Fruit fly (Drosophila melanogaster) whole organism, embryonic: ENCODE measurements around the gene CG31122.

Source experiments
- Adf1 ChIP-seq: fragments of 200-800 bp; sonication (Bioruptor generic); IDR thresholded peaks from 2 replicates; pipeline ENCODE4 v1.3.6; 2022; ENCODE audit warnings: missing biosample characterization, missing genetic modification characterization
- CG10147 ChIP-seq: fragments of 200-800 bp; sonication (Bioruptor generic); optimal IDR thresholded peaks from 2 replicates; lab custom pipeline; 2019; ENCODE audit warnings: missing biosample characterization, mild to moderate bottlenecking, missing genetic modification characterization, moderate library complexity
- CG10366 ChIP-seq: fragments of 200-800 bp; sonication (Bioruptor generic); IDR thresholded peaks from 2 replicates; pipeline ENCODE4 v1.3.6; 2022; ENCODE audit warnings: missing biosample characterization, missing genetic modification characterization
- CG12236 ChIP-seq: fragments of 200-800 bp; sonication (Bioruptor generic); optimal IDR thresholded peaks from 2 replicates; lab custom pipeline; 2016; ENCODE audit warnings: missing biosample characterization, missing genetic modification characterization
- CG14014 ChIP-seq: fragments of 200-800 bp; sonication (Bioruptor generic); IDR thresholded peaks from 2 replicates; pipeline ENCODE4 v1.3.6; 2022; ENCODE audit warnings: missing biosample characterization, missing genetic modification characterization
- CG14965 ChIP-seq: fragments of 200-800 bp; sonication (Bioruptor generic); optimal IDR thresholded peaks from 2 replicates; lab custom pipeline; 2016; ENCODE audit warnings: missing biosample characterization, missing genetic modification characterization, borderline replicate concordance
- CG1647 ChIP-seq: fragments of 200-800 bp; sonication (Bioruptor generic); optimal IDR thresholded peaks from 3 replicates; lab custom pipeline; 2016; ENCODE audit warnings: missing biosample characterization, missing genetic modification characterization
- CG17361 ChIP-seq: fragments of 200-800 bp; sonication (Bioruptor generic); IDR thresholded peaks from 3 replicates; pipeline ENCODE4 v1.3.6; 2022; ENCODE audit warnings: missing biosample characterization, missing genetic modification characterization
- CG18476 ChIP-seq: fragments of 200-800 bp; sonication (Bioruptor generic); optimal IDR thresholded peaks from 2 replicates; lab custom pipeline; 2016; ENCODE audit warnings: missing biosample characterization, mild to moderate bottlenecking, missing genetic modification characterization
- CG30020 ChIP-seq: fragments of 200-800 bp; optimal IDR thresholded peaks from 2 replicates; lab custom pipeline; 2019; ENCODE audit warnings: missing biosample characterization, mild to moderate bottlenecking, missing genetic modification characterization, moderate library complexity
- CG30431 ChIP-seq: fragments of 200-800 bp; sonication (Bioruptor generic); optimal IDR thresholded peaks from 2 replicates; lab custom pipeline; 2017; ENCODE audit warnings: missing biosample characterization, missing genetic modification characterization
- CG31441 ChIP-seq: fragments of 200-800 bp; sonication (Bioruptor generic); IDR thresholded peaks from 2 replicates; pipeline ENCODE4 v1.3.6; 2022; ENCODE audit warnings: missing biosample characterization, missing genetic modification characterization
- CG3838 ChIP-seq: fragments of 200-800 bp; sonication (Bioruptor generic); optimal IDR thresholded peaks from 3 replicates; lab custom pipeline; 2016; ENCODE audit warnings: missing biosample characterization, missing genetic modification characterization
- CG6175 ChIP-seq: fragments of 200-800 bp; sonication (Bioruptor generic); IDR thresholded peaks from 3 replicates; pipeline ENCODE4 v1.3.6; 2022; ENCODE audit warnings: missing biosample characterization, missing genetic modification characterization
- CG8944 ChIP-seq: fragments of 200-800 bp; sonication (Bioruptor generic); optimal IDR thresholded peaks from 3 replicates; lab custom pipeline; 2016; ENCODE audit warnings: missing biosample characterization, missing genetic modification characterization
- Chrac-16 ChIP-seq: fragments of 200-800 bp; sonication (Bioruptor generic); optimal IDR thresholded peaks from 3 replicates; lab custom pipeline; 2016; ENCODE audit warnings: missing biosample characterization, missing genetic modification characterization
- D19B ChIP-seq: fragments of 200-800 bp; sonication (Bioruptor generic); optimal IDR thresholded peaks from 2 replicates; lab custom pipeline; 2017; ENCODE audit warnings: missing biosample characterization, mild to moderate bottlenecking, missing genetic modification characterization
- Doc2 ChIP-seq: fragments of 200-800 bp; sonication (Bioruptor generic); IDR thresholded peaks from 2 replicates; pipeline ENCODE4 v1.3.6; 2022; ENCODE audit warnings: missing biosample characterization, missing genetic modification characterization
- ERR ChIP-seq: fragments of 200-800 bp; sonication (Bioruptor generic); optimal IDR thresholded peaks from 2 replicates; lab custom pipeline; 2016; ENCODE audit warnings: missing biosample characterization, missing genetic modification characterization
- Fer1 ChIP-seq: fragments of 200-800 bp; sonication (Bioruptor generic); optimal IDR thresholded peaks from 2 replicates; lab custom pipeline; 2017; ENCODE audit warnings: missing biosample characterization, mild to moderate bottlenecking, missing genetic modification characterization
- GATAe ChIP-seq: fragments of 200-800 bp; sonication (Bioruptor generic); conservative IDR thresholded peaks from 2 replicates; pipeline ENCODE4 v1.3.6; 2022; ENCODE audit warnings: missing biosample characterization, missing genetic modification characterization
- Hr39 ChIP-seq: fragments of >200 bp; optimal IDR thresholded peaks from 2 replicates; lab custom pipeline; 2017
- Hr51 ChIP-seq, 2 experiments: fragments of 200-800 bp; sonication (Bioruptor generic); optimal IDR thresholded peaks; 2 replicates in 1 of 2; 3 replicates in 1 of 2; lab custom pipeline; 2016 to 2018; ENCODE audit warnings: missing biosample characterization in 2 of 2, missing genetic modification characterization in 2 of 2, mild to moderate bottlenecking in 1 of 2, moderate library complexity in 1 of 2
- Lpt ChIP-seq: fragments of >200 bp; optimal IDR thresholded peaks from 2 replicates; lab custom pipeline; 2018; ENCODE audit warnings: missing biosample characterization, missing genetic modification characterization
- Max ChIP-seq: fragments of 200-800 bp; sonication (Bioruptor generic); optimal IDR thresholded peaks from 2 replicates; lab custom pipeline; 2016; ENCODE audit warnings: missing biosample characterization, mild to moderate bottlenecking, missing genetic modification characterization
- NC2β ChIP-seq: fragments of 200-800 bp; sonication (Bioruptor generic); optimal IDR thresholded peaks from 2 replicates; lab custom pipeline; 2016; ENCODE audit warnings: missing biosample characterization, missing genetic modification characterization
- PHDP ChIP-seq: fragments of 200-800 bp; sonication (Bioruptor generic); optimal IDR thresholded peaks from 3 replicates; lab custom pipeline; 2018; ENCODE audit warnings: missing biosample characterization, mild to moderate bottlenecking, missing genetic modification characterization, moderate library complexity
- Ptx1 ChIP-seq: fragments of 200-800 bp; sonication (Bioruptor generic); IDR thresholded peaks from 2 replicates; pipeline ENCODE4 v1.3.6; 2022; ENCODE audit warnings: missing biosample characterization, missing genetic modification characterization
- TFAM ChIP-seq: fragments of 200-800 bp; sonication (Bioruptor generic); optimal IDR thresholded peaks from 2 replicates; lab custom pipeline; 2017; ENCODE audit warnings: missing biosample characterization, missing genetic modification characterization, inconsistent platforms
- Taf1 ChIP-seq: fragments of 200-800 bp; sonication (Bioruptor generic); IDR thresholded peaks from 2 replicates; pipeline ENCODE4 v1.3.6; 2022; ENCODE audit warnings: missing biosample characterization, missing genetic modification characterization
- bbx ChIP-seq: fragments of 200-800 bp; sonication (Bioruptor generic); IDR thresholded peaks from 2 replicates; pipeline ENCODE4 v1.3.6; 2022; ENCODE audit warnings: missing biosample characterization, missing genetic modification characterization; ENCODE audit not compliant: partially characterized antibody
- bowl ChIP-seq: fragments of 200-800 bp; sonication (Bioruptor generic); IDR thresholded peaks from 2 replicates; pipeline ENCODE4 v1.3.6; 2022; ENCODE audit warnings: missing biosample characterization, missing genetic modification characterization
- br ChIP-seq: fragments of >200 bp; optimal IDR thresholded peaks from 2 replicates; lab custom pipeline; 2017
- bsh ChIP-seq, 2 experiments: fragments of 200-800 bp; sonication (Bioruptor generic); optimal IDR thresholded peaks; 2 replicates each; lab custom pipeline; 2017 to 2018; ENCODE audit warnings: mild to moderate bottlenecking in 2 of 2, missing biosample characterization in 2 of 2, missing genetic modification characterization in 2 of 2, moderate library complexity in 1 of 2
- chm ChIP-seq: fragments of 200-800 bp; sonication (Bioruptor generic); IDR thresholded peaks from 2 replicates; pipeline ENCODE4 v1.3.6; 2022; ENCODE audit warnings: missing biosample characterization, missing genetic modification characterization
- en ChIP-seq: fragments of 200-800 bp; sonication (Bioruptor generic); optimal IDR thresholded peaks from 2 replicates; lab custom pipeline; 2016; ENCODE audit warnings: missing biosample characterization, missing genetic modification characterization
- gcm2 ChIP-seq: fragments of 200-800 bp; sonication (Bioruptor generic); optimal IDR thresholded peaks from 2 replicates; lab custom pipeline; 2016; ENCODE audit warnings: missing biosample characterization, missing genetic modification characterization
- gfzf ChIP-seq: fragments of 200-800 bp; sonication (Bioruptor generic); optimal IDR thresholded peaks from 2 replicates; lab custom pipeline; 2016; ENCODE audit warnings: missing biosample characterization, mild to moderate bottlenecking, missing genetic modification characterization, moderate library complexity
- gro ChIP-seq: fragments of 200-800 bp; sonication (Bioruptor generic); optimal IDR thresholded peaks from 2 replicates; lab custom pipeline; 2016; ENCODE audit warnings: missing biosample characterization, missing genetic modification characterization
- hb ChIP-seq: fragments of 200-800 bp; sonication (Bioruptor generic); IDR thresholded peaks from 3 replicates; pipeline ENCODE4 v1.3.6; 2022; ENCODE audit warnings: missing biosample characterization, missing genetic modification characterization; ENCODE audit not compliant: partially characterized antibody
- p53 ChIP-seq: fragments of 200-800 bp; sonication (Bioruptor generic); optimal IDR thresholded peaks from 2 replicates; lab custom pipeline; 2016; ENCODE audit warnings: missing biosample characterization, missing genetic modification characterization
- pfk ChIP-seq: fragments of 200-800 bp; sonication (Bioruptor generic); optimal IDR thresholded peaks from 2 replicates; lab custom pipeline; 2018; ENCODE audit warnings: missing biosample characterization, mild to moderate bottlenecking, missing genetic modification characterization, moderate library complexity
- pho ChIP-seq: fragments of 200-800 bp; sonication (Bioruptor generic); optimal IDR thresholded peaks from 2 replicates; lab custom pipeline; 2016; ENCODE audit warnings: missing biosample characterization, missing genetic modification characterization
- pnt ChIP-seq: fragments of 200-800 bp; sonication (Bioruptor generic); optimal IDR thresholded peaks from 3 replicates; lab custom pipeline; 2016; ENCODE audit warnings: missing biosample characterization, missing genetic modification characterization
- stwl ChIP-seq: fragments of 200-800 bp; sonication (Bioruptor generic); optimal IDR thresholded peaks from 3 replicates; lab custom pipeline; 2018; ENCODE audit warnings: missing biosample characterization, mild to moderate bottlenecking, missing genetic modification characterization, moderate library complexity
- sug ChIP-seq: fragments of 200-800 bp; optimal IDR thresholded peaks from 2 replicates; lab custom pipeline; 2019; ENCODE audit warnings: missing biosample characterization, mild to moderate bottlenecking, missing genetic modification characterization, moderate library complexity
- tap ChIP-seq: fragments of 200-800 bp; optimal IDR thresholded peaks from 3 replicates; lab custom pipeline; 2019; ENCODE audit warnings: missing biosample characterization, mild to moderate bottlenecking, missing genetic modification characterization, moderate library complexity
- tll ChIP-seq, 2 experiments: fragments of 200-800 bp in 1 of 2; fragments of >200 bp in 1 of 2; sonication (Bioruptor generic) in 1 of 2; optimal IDR thresholded peaks; 2 replicates each; lab custom pipeline; 2017 to 2019; ENCODE audit warnings: missing biosample characterization in 2 of 2, missing genetic modification characterization in 2 of 2, mild to moderate bottlenecking in 1 of 2, moderate library complexity in 1 of 2
- tna ChIP-seq: fragments of 200-800 bp; sonication (Bioruptor generic); IDR thresholded peaks from 2 replicates; pipeline ENCODE4 v1.3.6; 2022; ENCODE audit warnings: missing biosample characterization, missing genetic modification characterization; ENCODE audit not compliant: partially characterized antibody
- unc-4 ChIP-seq: fragments of 200-800 bp; sonication (Bioruptor generic); IDR thresholded peaks from 2 replicates; pipeline ENCODE4 v1.3.6; 2022; ENCODE audit warnings: missing biosample characterization, missing genetic modification characterization; ENCODE audit not compliant: partially characterized antibody

The CG31122 gene

dm6 chr3R:18396801-18397604, 15.7 kb downstream of the CG31122 start, which contains the start of gene Vti1b (continued):
- TF ChIP-seq Chrac-16 (GFP tag; lab: Kevin White, UChicago) (peak; percentile 96), hb (GFP tag; lab: Robert Waterston, UW) (no peak), bsh (GFP tag; optimal IDR thresholded peaks at IDR 0.05; lab: Kevin White, UChicago) (peak; percentile 91 to 98), gfzf (GFP tag; lab: Kevin White, UChicago) (peak; percentile 7), gcm2 (peak; percentile 91), TFAM (GFP tag; lab: Kevin White, UChicago) (peak; percentile 74), pnt (GFP tag; lab: Kevin White, UChicago) (peak; percentile 85), NC2β (peak; percentile 92), PHDP (tag; lab: Kevin White, UChicago) (peak; percentile 94), unc-4 (GFP tag; lab: Robert Waterston, UW) (no peak), CG12236 (GFP tag; lab: Kevin White, UChicago) (peak; percentile 91), CG18476 (GFP tag; lab: Kevin White, UChicago) (peak; percentile 91), Ptx1 (GFP tag; lab: Robert Waterston, UW) (peak; percentile 97), D19B (GFP tag; lab: Kevin White, UChicago) (peak; percentile 77), tap (tag; lab: Kevin White, UChicago) (peak; percentile 94), CG10366 (GFP tag; lab: Robert Waterston, UW) (peak; percentile 94), ERR (peak; percentile 89), CG6175 (peak; percentile 80; the same call in 2 of the 3 replicates), CG14014 (peak; percentile 90), CG30020 (peak; percentile 68), CG30431 (GFP tag; lab: Kevin White, UChicago) (peak; percentile 92), Lpt (GFP tag; lab: Kevin White, UChicago) (no peak), p53 (GFP tag; lab: Kevin White, UChicago) (peak; percentile 38), en (GFP tag; lab: Kevin White, UChicago) (peak; percentile 88), bbx (GFP tag; lab: Robert Waterston, UW) (no peak), CG10147 (peak; percentile 90), Adf1 (GFP tag; lab: Robert Waterston, UW) (peak; percentile 65), CG14965 (GFP tag; lab: Kevin White, UChicago) (peak; percentile 61), Hr51 (GFP tag; optimal IDR thresholded peaks at IDR 0.05; lab: Kevin White, UChicago) (peak; percentile 92 to 95), CG17361 (GFP tag; lab: Robert Waterston, UW) (peak; percentile 95), Fer1 (GFP tag; lab: Kevin White, UChicago) (peak; percentile 93), sug (tag; lab: Kevin White, UChicago) (peak; percentile 80), Doc2 (0 out of 2 replicates have a peak, but pooled peaks have one; percentile 32), stwl (peak; percentile 47), CG31441 (peak; percentile 86), tll (GFP tag; optimal IDR thresholded peaks at IDR 0.05; lab: Kevin White, UChicago) (no peak), tna (GFP tag; lab: Robert Waterston, UW) (no peak), CG8944 (peak; percentile 91), pho (GFP tag; lab: Kevin White, UChicago) (peak; percentile 91), chm (GFP tag; lab: Robert Waterston, UW) (peak; percentile 90), Taf1 (GFP tag; lab: Robert Waterston, UW) (peak; percentile 87), Hr39 (lab: Kevin White, UChicago) (no peak), CG1647 (GFP tag; lab: Kevin White, UChicago) (peak; percentile 88), GATAe (peak; percentile 71), bowl (GFP tag; lab: Robert Waterston, UW) (peak; percentile 81), Max (GFP tag; lab: Kevin White, UChicago) (peak; percentile 95), br (lab: Kevin White, UChicago) (no peak), CG3838 (GFP tag; lab: Kevin White, UChicago) (peak; percentile 89), pfk (GFP tag; lab: Kevin White, UChicago) (no peak), gro (peak; percentile 89)
